Worm (Caenorhabditis elegans) whole organism, L4 larva: ENCODE data around the gene C24D10.6.

Experiments used
- D1046.2 ChIP-seq: fragments of 200-800 bp; sonication (Bioruptor generic); IDR thresholded peaks from 2 replicates; pipeline ENCODE4 v1.3.6; 2022; ENCODE audit warnings: missing genetic modification characterization, missing compliant biosample characterization
- F26F4.8 ChIP-seq: fragments of 200-800 bp; sonication (Bioruptor generic); conservative IDR thresholded peaks from 2 replicates; pipeline ENCODE4 v1.3.6; 2022; ENCODE audit warnings: missing genetic modification characterization, missing compliant biosample characterization
- F37D6.2 ChIP-seq: sonication (generic microtip); optimal IDR thresholded peaks from 2 replicates; lab custom pipeline; 2016; ENCODE audit warnings: mild to moderate bottlenecking, missing genetic modification characterization, missing compliant biosample characterization
- T20F7.1 ChIP-seq: fragments of 200-800 bp; sonication (Bioruptor generic); optimal IDR thresholded peaks from 2 replicates; lab custom pipeline; 2018; ENCODE audit warnings: mild to moderate bottlenecking, missing genetic modification characterization, missing compliant biosample characterization
- Y105C5A.15 ChIP-seq: fragments of 200-800 bp; sonication (Bioruptor generic); IDR thresholded peaks from 2 replicates; pipeline ENCODE4 v1.3.6; 2022; ENCODE audit warnings: missing genetic modification characterization, missing compliant biosample characterization
- Y48G9A.11 ChIP-seq: fragments of 200-800 bp; sonication (Bioruptor generic); IDR thresholded peaks from 2 replicates; pipeline ENCODE4 v1.3.6; 2022; ENCODE audit warnings: missing genetic modification reagents, missing genetic modification characterization, missing compliant biosample characterization
- ZK546.5 ChIP-seq, 2 experiments: sonication (generic microtip); optimal IDR thresholded peaks; 2 replicates each; lab custom pipeline; 2017; ENCODE audit warnings: missing biosample characterization in 2 of 2, missing genetic modification characterization in 2 of 2
- aha-1 ChIP-seq: fragments of 150-350 bp; peaks from one replicate; lab custom pipeline; 2014; ENCODE audit warnings: missing biosample characterization, missing genetic modification characterization
- arid-1 ChIP-seq: fragments of 200-800 bp; sonication (Bioruptor generic); conservative IDR thresholded peaks from 2 replicates; pipeline ENCODE4 v1.3.6; 2022; ENCODE audit warnings: missing genetic modification reagents, missing genetic modification characterization, missing compliant biosample characterization
- attf-4 ChIP-seq: sonication (generic microtip); optimal IDR thresholded peaks from 3 replicates; lab custom pipeline; 2017; ENCODE audit warnings: missing biosample characterization, missing genetic modification characterization
- ces-1 ChIP-seq: fragments of 150-350 bp; sonication (generic microtip); optimal IDR thresholded peaks from 4 replicates; lab custom pipeline; 2014; ENCODE audit warnings: missing biosample characterization, missing genetic modification reagents, missing genetic modification characterization
- cey-2 ChIP-seq: sonication (generic microtip); optimal IDR thresholded peaks from 3 replicates; lab custom pipeline; 2017; ENCODE audit warnings: missing genetic modification characterization, mild to moderate bottlenecking, missing compliant biosample characterization, antibody characterized with exemption, borderline replicate concordance; ENCODE audit not compliant: insufficient read depth
- ctbp-1 ChIP-seq: fragments of 200-800 bp; sonication (Bioruptor generic); IDR thresholded peaks from 2 replicates; pipeline ENCODE4 v1.3.6; 2022; ENCODE audit warnings: missing genetic modification reagents, missing genetic modification characterization, missing compliant biosample characterization
- dmd-8 ChIP-seq: fragments of 200-800 bp; sonication (Bioruptor generic); IDR thresholded peaks from 2 replicates; pipeline ENCODE4 v1.3.6; 2022; ENCODE audit warnings: missing genetic modification characterization, missing compliant biosample characterization
- dve-1 ChIP-seq: sonication (generic microtip); optimal IDR thresholded peaks from 2 replicates; lab custom pipeline; 2017; ENCODE audit warnings: antibody characterized with exemption, mild to moderate bottlenecking, missing genetic modification characterization, missing compliant biosample characterization; ENCODE audit not compliant: insufficient read depth
- egl-27 ChIP-seq: sonication (generic microtip); optimal IDR thresholded peaks from 3 replicates; lab custom pipeline; 2017; ENCODE audit warnings: missing biosample characterization, missing genetic modification reagents, missing genetic modification characterization
- fkh-10 ChIP-seq: fragments of 150-350 bp; optimal IDR thresholded peaks from 2 replicates; lab custom pipeline; 2014; ENCODE audit warnings: missing biosample characterization, missing genetic modification reagents, missing genetic modification characterization
- hif-1 ChIP-seq, 2 experiments: sonication (generic microtip); optimal IDR thresholded peaks; 2 replicates each; lab custom pipeline; 2016 to 2017; ENCODE audit warnings: missing compliant biosample characterization in 2 of 2, missing genetic modification characterization in 2 of 2, missing genetic modification reagents in 2 of 2, missing genotype in 2 of 2, mild to moderate bottlenecking in 1 of 2
- jun-1 ChIP-seq: fragments of 150-350 bp; optimal IDR thresholded peaks from 2 replicates; lab custom pipeline; 2014; ENCODE audit warnings: missing biosample characterization, missing genetic modification reagents, missing genetic modification characterization
- lim-7 ChIP-seq: fragments of 200-800 bp; sonication (Bioruptor generic); IDR thresholded peaks from 2 replicates; pipeline ENCODE4 v1.3.6; 2022; ENCODE audit warnings: missing genetic modification characterization, missing compliant biosample characterization
- lin-13 ChIP-seq: fragments of 150-350 bp; optimal IDR thresholded peaks from 2 replicates; lab custom pipeline; 2014; ENCODE audit warnings: missing biosample characterization, missing genetic modification reagents, missing genetic modification characterization
- lin-15B ChIP-seq: fragments of 150-350 bp; sonication (generic microtip); optimal IDR thresholded peaks from 3 replicates; lab custom pipeline; 2014; ENCODE audit warnings: missing biosample characterization, missing genetic modification characterization
- lin-29 ChIP-seq: fragments of 200-800 bp; sonication (Bioruptor generic); IDR thresholded peaks from 2 replicates; pipeline ENCODE4 v1.3.6; 2022; ENCODE audit warnings: missing genetic modification reagents, missing genetic modification characterization, missing compliant biosample characterization
- lin-39 ChIP-seq: fragments of 150-350 bp; optimal IDR thresholded peaks from 2 replicates; lab custom pipeline; 2014; ENCODE audit warnings: missing biosample characterization, missing genetic modification reagents, missing genetic modification characterization
- lsy-2 ChIP-seq, 2 experiments: fragments of 150-350 bp in 1 of 2; sonication (generic microtip) in 1 of 2; optimal IDR thresholded peaks; 2 replicates each; lab custom pipeline; 2014 to 2017; ENCODE audit warnings: missing biosample characterization in 2 of 2, missing genetic modification characterization in 2 of 2
- madf-9 ChIP-seq: fragments of 200-800 bp; sonication (Bioruptor generic); conservative IDR thresholded peaks from 2 replicates; pipeline ENCODE4 v1.3.6; 2022; ENCODE audit warnings: missing genetic modification reagents, missing genetic modification characterization, missing compliant biosample characterization
- mdl-1 ChIP-seq, 2 experiments: fragments of 150-350 bp in 1 of 2; sonication (generic microtip) in 1 of 2; optimal IDR thresholded peaks; 2 replicates each; lab custom pipeline; 2014 to 2017; ENCODE audit warnings: missing biosample characterization in 2 of 2, missing genetic modification characterization in 2 of 2
- mdt-29 ChIP-seq: fragments of 200-800 bp; sonication (Bioruptor generic); IDR thresholded peaks from 2 replicates; pipeline ENCODE4 v1.3.6; 2022; ENCODE audit warnings: missing genetic modification reagents, missing genetic modification characterization, missing compliant biosample characterization
- nhr-102 ChIP-seq: sonication (generic microtip); optimal IDR thresholded peaks from 2 replicates; lab custom pipeline; 2016; ENCODE audit warnings: mild to moderate bottlenecking, missing genetic modification characterization, moderate library complexity, missing compliant biosample characterization
- nhr-111 ChIP-seq: fragments of 200-800 bp; sonication (Bioruptor generic); optimal IDR thresholded peaks from 2 replicates; lab custom pipeline; 2018; ENCODE audit warnings: mild to moderate bottlenecking, missing genetic modification characterization, missing compliant biosample characterization
- nhr-237 ChIP-seq: sonication (generic microtip); optimal IDR thresholded peaks from 2 replicates; lab custom pipeline; 2017; ENCODE audit warnings: missing biosample characterization, missing genetic modification characterization
- nhr-25 ChIP-seq: sonication (generic microtip); optimal IDR thresholded peaks from 2 replicates; lab custom pipeline; 2017; ENCODE audit warnings: missing genetic modification characterization, mild to moderate bottlenecking, missing compliant biosample characterization, antibody characterized with exemption, moderate library complexity, borderline replicate concordance; ENCODE audit not compliant: insufficient read depth
- nhr-28 ChIP-seq: fragments of 150-350 bp; optimal IDR thresholded peaks from 2 replicates; lab custom pipeline; 2014; ENCODE audit warnings: missing biosample characterization, missing genetic modification characterization
- nhr-42 ChIP-seq: fragments of 200-800 bp; sonication (Bioruptor generic); IDR thresholded peaks from 2 replicates; pipeline ENCODE4 v1.3.6; 2022; ENCODE audit warnings: missing genetic modification characterization, missing compliant biosample characterization
- nhr-48 ChIP-seq: sonication (generic microtip); optimal IDR thresholded peaks from 2 replicates; lab custom pipeline; 2016; ENCODE audit warnings: mild to moderate bottlenecking, missing genetic modification characterization, missing compliant biosample characterization
- nhr-6 ChIP-seq: fragments of 150-350 bp; optimal IDR thresholded peaks from 2 replicates; lab custom pipeline; 2014; ENCODE audit warnings: missing biosample characterization, missing genetic modification characterization
- nhr-77 ChIP-seq: fragments of 150-350 bp; optimal IDR thresholded peaks from 2 replicates; lab custom pipeline; 2014; ENCODE audit warnings: missing biosample characterization, missing genetic modification characterization
- pha-4 ChIP-seq, 2 experiments: fragments of 150-350 bp in 1 of 2; fragments of 200-800 bp in 1 of 2; sonication (Bioruptor generic) in 1 of 2; IDR thresholded peaks in 1 of 2; optimal IDR thresholded peaks in 1 of 2; 2 replicates each; pipeline versions ENCODE4 v1.3.6 to Lab custom; 2014 to 2022; ENCODE audit warnings: missing genetic modification characterization in 2 of 2, missing genetic modification reagents in 2 of 2, missing biosample characterization in 1 of 2, missing compliant biosample characterization in 1 of 2
- pqm-1 ChIP-seq: sonication (generic microtip); optimal IDR thresholded peaks from 2 replicates; lab custom pipeline; 2017; ENCODE audit warnings: missing biosample characterization, missing genetic modification characterization
- rbr-2 ChIP-seq: sonication (generic microtip); optimal IDR thresholded peaks from 2 replicates; lab custom pipeline; 2016; ENCODE audit warnings: missing genotype, missing genetic modification characterization, missing compliant biosample characterization
- snpc-1.2 ChIP-seq: fragments of 200-800 bp; sonication (Bioruptor generic); IDR thresholded peaks from 2 replicates; pipeline ENCODE4 v1.3.6; 2022; ENCODE audit warnings: missing genetic modification reagents, missing genetic modification characterization, missing compliant biosample characterization
- snpc-4 ChIP-seq: fragments of 150-350 bp; optimal IDR thresholded peaks from 2 replicates; lab custom pipeline; 2014; ENCODE audit warnings: missing biosample characterization, missing genetic modification characterization
- spr-1 ChIP-seq: sonication (generic microtip); optimal IDR thresholded peaks from 2 replicates; lab custom pipeline; 2016; ENCODE audit warnings: mild to moderate bottlenecking, missing genetic modification characterization, missing compliant biosample characterization
- spr-3 ChIP-seq: fragments of 200-800 bp; sonication (Bioruptor generic); optimal IDR thresholded peaks from 2 replicates; lab custom pipeline; 2018; ENCODE audit warnings: mild to moderate bottlenecking, missing genetic modification characterization, missing compliant biosample characterization
- tag-97 ChIP-seq: fragments of 200-800 bp; sonication (Bioruptor generic); IDR thresholded peaks from 2 replicates; pipeline ENCODE4 v1.3.6; 2022; ENCODE audit warnings: missing genetic modification characterization, missing compliant biosample characterization
- tra-1 ChIP-seq: fragments of 200-800 bp; sonication (Bioruptor generic); IDR thresholded peaks from 2 replicates; pipeline ENCODE4 v1.3.6; 2022; ENCODE audit warnings: missing genetic modification reagents, missing genetic modification characterization, missing compliant biosample characterization
- unc-39 ChIP-seq: sonication (generic microtip); optimal IDR thresholded peaks from 2 replicates; lab custom pipeline; 2017; ENCODE audit warnings: missing biosample characterization, missing genetic modification characterization
- vab-7 ChIP-seq: fragments of 200-800 bp; sonication (Bioruptor generic); IDR thresholded peaks from 2 replicates; pipeline ENCODE4 v1.3.6; 2022; ENCODE audit warnings: missing genetic modification reagents, missing genetic modification characterization, missing compliant biosample characterization
- zag-1 ChIP-seq: fragments of 150-350 bp; optimal IDR thresholded peaks from 2 replicates; lab custom pipeline; 2014; ENCODE audit warnings: missing biosample characterization, missing genetic modification characterization
- zfp-2 ChIP-seq: sonication (generic microtip); optimal IDR thresholded peaks from 2 replicates; lab custom pipeline; 2016; ENCODE audit warnings: mild to moderate bottlenecking, missing genetic modification characterization, missing compliant biosample characterization

C24D10.6 gene

ce11 chrIV:5183755-5184166 lies 23.7 kb upstream of the C24D10.6 start, which contains the start of gene W03F8.4 (continued):
- TF ChIP-seq Y48G9A.11 (GFP tag; lab: Robert Waterston, UW), result peak; percentile 56
- TF ChIP-seq unc-39 (tag; lab: Kevin White, UChicago), result no peak
- peak; percentile 24 for TF ChIP-seq fkh-10
- TF ChIP-seq dmd-8 (GFP tag; lab: Robert Waterston, UW), result no peak
- TF ChIP-seq lin-15B (tag; lab: Kevin White, UChicago), result peak; percentile 69
- peak; percentile 97 for TF ChIP-seq aha-1 (tag; lab: Kevin White, UChicago)
- no peak for TF ChIP-seq tag-97 (GFP tag; lab: Robert Waterston, UW)
- TF ChIP-seq nhr-77, result peak; percentile 91
- TF ChIP-seq mdl-1 (tag; optimal IDR thresholded peaks at IDR 0.05; lab: Kevin White, UChicago), result peak in 1 of 2 experiments; percentile 28
- no peak for TF ChIP-seq dve-1 (tag; lab: Kevin White, UChicago)
- TF ChIP-seq nhr-6 (tag; lab: Kevin White, UChicago), result peak; percentile 81
- TF ChIP-seq lsy-2 (tag; optimal IDR thresholded peaks at IDR 0.05; lab: Kevin White, UChicago), result peak; percentile 61 to 95
- TF ChIP-seq mdt-29 (GFP tag; lab: Robert Waterston, UW), result peak; percentile 56; the same call in 1 of the 2 replicates
- TF ChIP-seq attf-4, result no peak
- TF ChIP-seq pha-4 (GFP tag; IDR thresholded peaks at IDR 0.05; lab: Robert Waterston, UW), result no peak
- no peak for TF ChIP-seq pha-4 (tag; optimal IDR thresholded peaks at IDR 0.05; lab: Kevin White, UChicago)
- peak; percentile 93 for TF ChIP-seq nhr-25 (tag; lab: Kevin White, UChicago)
- peak; percentile 65 for TF ChIP-seq spr-3 (GFP tag; lab: Kevin White, UChicago)
- TF ChIP-seq vab-7 (GFP tag; lab: Robert Waterston, UW), result 0 out of 2 replicates have a peak, but pooled peaks have one; percentile 11
- TF ChIP-seq lin-29 (GFP tag; lab: Robert Waterston, UW), result peak; percentile 88
- TF ChIP-seq lin-39 (tag; lab: Kevin White, UChicago), result no peak
- TF ChIP-seq arid-1 (GFP tag; lab: Robert Waterston, UW), result peak; percentile 86; the same call in 1 of the 2 replicates
- peak; percentile 44 for TF ChIP-seq jun-1 (tag; lab: Kevin White, UChicago)
- TF ChIP-seq ZK546.5 (tag; optimal IDR thresholded peaks at IDR 0.05; lab: Kevin White, UChicago), result no peak
- peak; percentile 80 for TF ChIP-seq nhr-28 (tag; lab: Kevin White, UChicago)
- TF ChIP-seq snpc-4 (tag; lab: Kevin White, UChicago), result peak; percentile 54
- peak; percentile 92 for TF ChIP-seq rbr-2 (tag; lab: Kevin White, UChicago)
- peak; percentile 81 for TF ChIP-seq T20F7.1
- TF ChIP-seq lim-7 (GFP tag; lab: Robert Waterston, UW), result no peak; the same call in 1 of the 2 replicates
- TF ChIP-seq tra-1 (GFP tag; lab: Robert Waterston, UW), result peak; percentile 67; the same call in 1 of the 2 replicates
- no peak for TF ChIP-seq zag-1 (tag; lab: Kevin White, UChicago)
- TF ChIP-seq F37D6.2 (tag; lab: Kevin White, UChicago), result peak; percentile 83
- no peak for TF ChIP-seq cey-2
- TF ChIP-seq Y105C5A.15, result no peak
- TF ChIP-seq nhr-111 (GFP tag; lab: Kevin White, UChicago), result no peak
- no peak for TF ChIP-seq ces-1
- peak; percentile 94 for TF ChIP-seq nhr-102 (tag; lab: Kevin White, UChicago)
- TF ChIP-seq hif-1 (tag; optimal IDR thresholded peaks at IDR 0.05; lab: Kevin White, UChicago), result peak; percentile 29 to 72
- no peak for TF ChIP-seq pqm-1 (tag; lab: Kevin White, UChicago)
- no peak for TF ChIP-seq egl-27 (tag; lab: Kevin White, UChicago)
- TF ChIP-seq spr-1 (tag; lab: Kevin White, UChicago), result peak; percentile 92
- TF ChIP-seq nhr-237 (tag; lab: Kevin White, UChicago), result no peak
- peak; percentile 85 for TF ChIP-seq lin-13 (GFP tag; lab: Kevin White, UChicago)
- TF ChIP-seq F26F4.8 (GFP tag; lab: Robert Waterston, UW), result no peak
- peak; percentile 47 for TF ChIP-seq zfp-2 (tag; lab: Kevin White, UChicago)
- TF ChIP-seq nhr-42 (GFP tag; lab: Robert Waterston, UW), result peak; percentile 82
- TF ChIP-seq D1046.2 (GFP tag; lab: Robert Waterston, UW), result 0 out of 2 replicates have a peak, but pooled peaks have one; percentile 47
- TF ChIP-seq nhr-48 (tag; lab: Kevin White, UChicago), result peak; percentile 82
- peak; percentile 83 for TF ChIP-seq ctbp-1 (GFP tag; lab: Robert Waterston, UW)
- TF ChIP-seq madf-9, result 0 out of 2 replicates have a peak, but pooled peaks have one; percentile 54
- peak; percentile 97 for TF ChIP-seq snpc-1.2 (GFP tag; lab: Robert Waterston, UW)
